Fruit fly (Drosophila melanogaster): Measurements from ENCODE around the gene CG11498.
A peak's percentile ranks its signal among the peaks of the same experiment; 100 is the strongest.

Gene CG11498

DNA sequence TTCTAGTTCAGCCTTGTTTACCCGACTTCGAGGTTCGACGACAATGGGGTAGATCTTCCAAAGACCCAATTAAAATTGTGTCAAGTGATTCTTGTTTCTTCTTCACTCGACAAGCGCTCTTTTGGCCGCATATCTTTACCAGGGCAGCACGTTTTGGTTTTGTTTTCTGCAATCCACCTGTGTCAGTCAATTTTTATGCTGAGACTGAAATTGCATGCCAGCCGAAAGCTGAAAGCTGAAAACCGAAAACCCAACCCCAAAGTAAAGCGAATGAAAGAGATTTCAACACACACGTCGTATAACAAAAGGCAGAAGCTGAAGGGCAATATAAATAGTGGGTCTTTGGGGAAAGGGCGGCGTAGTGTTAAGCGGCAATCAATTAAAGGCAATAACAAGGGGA, 29.1 kb upstream of the CG11498 start:
- TF ChIP-seq Clk (GFP tag; optimal IDR thresholded peaks at IDR 0.05) (no peak), tj (GFP tag; optimal IDR thresholded peaks at IDR 0.05) (peak; percentile 99)

DNA sequence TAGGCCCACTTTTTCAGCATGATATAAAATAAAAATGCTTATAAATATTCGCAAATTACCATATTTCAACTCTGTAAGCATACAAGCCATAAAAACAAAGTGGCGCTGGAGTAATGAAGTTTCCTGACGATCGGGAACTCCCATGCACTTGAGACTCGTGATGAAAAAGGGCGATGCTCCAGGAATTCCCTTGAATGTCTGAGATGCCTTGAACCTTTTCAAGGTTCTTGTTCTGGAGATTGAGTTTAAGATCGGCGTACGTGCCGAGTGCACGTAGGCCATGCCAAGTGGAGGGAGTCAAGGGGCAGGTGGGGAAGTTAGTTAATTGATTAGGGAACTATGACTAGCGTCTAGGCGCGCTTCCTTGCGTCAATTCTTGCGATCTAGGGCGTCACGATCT, 23.6 kb upstream of the CG11498 start:
- TF ChIP-seq CG1620 (GFP tag; optimal IDR thresholded peaks at IDR 0.05) (no peak), pad (GFP tag; optimal IDR thresholded peaks at IDR 0.05) (no peak), kay (GFP tag; ENCODE audit: borderline replicate concordance) (no peak), cnc (optimal IDR thresholded peaks at IDR 0.05) (no peak), CG7045 (GFP tag; optimal IDR thresholded peaks at IDR 0.05) (no peak), tj (GFP tag; optimal IDR thresholded peaks at IDR 0.05) (no peak), CG7101 (tag; optimal IDR thresholded peaks at IDR 0.05) (no peak), CG11617 (GFP tag; optimal IDR thresholded peaks at IDR 0.05) (no peak), Hr96 (GFP tag; optimal IDR thresholded peaks at IDR 0.05) (no peak), toe (GFP tag; optimal IDR thresholded peaks at IDR 0.05) (no peak)

DNA sequence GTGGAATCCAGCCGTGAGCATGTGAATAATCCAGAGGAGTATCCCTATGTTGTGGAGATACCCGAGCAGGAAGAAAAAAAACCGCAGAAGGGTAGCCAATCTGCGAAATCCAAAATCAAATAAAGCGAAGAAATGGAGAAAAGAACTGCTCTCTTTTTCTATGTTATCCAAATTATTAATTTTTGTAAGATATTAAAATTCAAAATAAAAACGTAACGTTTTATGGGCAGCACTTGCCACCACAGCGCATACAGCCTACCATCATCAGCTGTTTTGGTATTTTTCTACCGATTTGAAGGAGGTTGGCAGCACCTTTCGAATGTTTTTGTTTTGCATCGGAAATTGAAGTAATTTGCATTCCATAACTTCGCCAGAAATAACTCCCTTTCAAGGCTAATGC, 19.7 kb upstream of the CG11498 start, which contains the start of gene Bet5:
Gene Bet5 (plus strand): TSS at position 299 of the 400 bp plus-strand sequence.
- TF ChIP-seq CG7045 (GFP tag; optimal IDR thresholded peaks at IDR 0.05) = no peak
- no peak for TF ChIP-seq CG14711 (tag; optimal IDR thresholded peaks at IDR 0.05)
- no peak for TF ChIP-seq Hr96 (GFP tag; optimal IDR thresholded peaks at IDR 0.05)
- no peak for TF ChIP-seq ovo (GFP tag; optimal IDR thresholded peaks at IDR 0.05)

DNA sequence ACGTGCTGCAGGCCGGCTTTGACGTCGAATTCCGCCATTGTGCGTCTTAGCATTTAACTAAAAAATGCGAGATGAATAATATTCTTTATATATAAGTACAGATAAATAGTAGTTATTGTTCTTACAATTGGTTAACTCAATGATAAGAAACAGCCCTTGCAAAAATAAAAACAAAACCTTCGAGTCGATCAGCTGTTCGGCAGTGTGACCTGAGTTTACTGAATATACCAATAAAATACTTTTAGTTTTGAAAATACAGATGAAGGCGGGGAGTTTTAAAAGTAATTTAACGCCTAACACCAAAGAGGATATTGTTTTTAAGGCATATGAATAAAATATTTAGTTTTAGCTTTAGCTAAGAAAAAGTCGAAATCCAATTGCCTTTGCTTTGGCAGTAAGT, 17.2 kb upstream of the CG11498 start, which contains the start of the genes CG1983 and CG15530:
Gene CG1983 (minus strand): TSS at position 207 of the 400 bp plus-strand sequence.
Gene CG15530 (plus strand): TSS at position 384 of the 400 bp plus-strand sequence.
- TF ChIP-seq CG12768 (GFP tag; optimal IDR thresholded peaks at IDR 0.05) = no peak
- TF ChIP-seq Hr96 (GFP tag; optimal IDR thresholded peaks at IDR 0.05) = no peak
- no peak for TF ChIP-seq pad (GFP tag; optimal IDR thresholded peaks at IDR 0.05)
- TF ChIP-seq kay (GFP tag; ENCODE audit: borderline replicate concordance) = peak; percentile 82
- no peak for TF ChIP-seq Mnt (GFP tag; optimal IDR thresholded peaks at IDR 0.05)

DNA sequence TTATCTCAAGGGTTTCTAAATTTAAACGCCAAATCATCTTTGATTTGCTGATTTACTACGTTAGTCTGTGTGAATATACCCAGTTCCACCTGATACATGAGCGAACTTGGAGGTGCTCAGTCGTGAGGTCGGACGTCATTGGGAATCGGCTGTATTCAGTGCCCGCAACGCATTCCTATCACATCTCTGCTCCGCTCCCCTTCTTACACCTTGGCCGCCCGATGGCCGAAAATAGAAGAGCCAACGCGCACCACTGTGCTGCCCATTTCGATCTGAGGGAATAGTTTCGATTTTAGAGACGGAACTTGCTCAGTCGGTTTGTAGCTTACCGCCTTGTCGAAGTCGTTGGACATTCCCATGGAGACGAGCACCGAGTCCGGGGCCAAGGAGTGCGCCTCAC, 16.0 kb upstream of the CG11498 start:
- TF ChIP-seq CG11617 (GFP tag; optimal IDR thresholded peaks at IDR 0.05) (no peak), ovo (GFP tag; optimal IDR thresholded peaks at IDR 0.05) (no peak), CG12768 (GFP tag; optimal IDR thresholded peaks at IDR 0.05) (no peak)

DNA sequence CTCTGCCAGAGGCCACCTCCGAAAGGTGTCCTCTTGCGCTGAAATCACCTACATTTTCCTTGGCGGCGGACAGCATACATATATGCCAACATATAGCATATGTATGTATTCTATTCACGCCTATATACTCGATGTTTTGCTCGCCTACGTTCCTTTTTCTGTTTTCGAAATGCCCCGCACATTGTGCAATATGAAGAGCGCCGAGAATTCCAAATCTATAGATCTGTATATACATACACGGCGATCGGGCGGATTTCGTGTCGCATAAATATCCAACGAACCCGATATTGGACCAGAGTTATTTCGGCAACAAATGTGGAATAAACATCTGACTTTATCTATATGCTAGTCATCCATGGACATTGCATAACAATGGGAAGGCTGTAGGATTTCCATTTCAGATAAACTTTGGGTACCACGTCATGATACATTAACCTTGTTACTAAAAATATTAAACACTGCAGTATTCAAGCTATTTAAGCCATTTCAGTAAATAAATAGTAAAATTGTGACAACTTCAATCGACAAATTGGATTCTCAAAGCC, 14.8 kb upstream of the CG11498 start:
- no peak for TF ChIP-seq cnc (optimal IDR thresholded peaks at IDR 0.05)
- no peak for TF ChIP-seq CG14711 (tag; optimal IDR thresholded peaks at IDR 0.05)
- TF ChIP-seq CG7045 (GFP tag; optimal IDR thresholded peaks at IDR 0.05) = no peak
- TF ChIP-seq Clk (GFP tag; optimal IDR thresholded peaks at IDR 0.05) = no peak
- TF ChIP-seq CG33017 (tag; optimal IDR thresholded peaks at IDR 0.05) = no peak
- no peak for TF ChIP-seq CG12768 (GFP tag; optimal IDR thresholded peaks at IDR 0.05)
- TF ChIP-seq toe (GFP tag; optimal IDR thresholded peaks at IDR 0.05) = no peak
- TF ChIP-seq CG5204 (GFP tag; optimal IDR thresholded peaks at IDR 0.05) = no peak
- no peak for TF ChIP-seq bab1 (GFP tag; optimal IDR thresholded peaks at IDR 0.05)
- TF ChIP-seq kay (GFP tag; ENCODE audit: borderline replicate concordance) = no peak
- no peak for TF ChIP-seq tj (GFP tag; optimal IDR thresholded peaks at IDR 0.05)
- no peak for TF ChIP-seq CG11617 (GFP tag; optimal IDR thresholded peaks at IDR 0.05)
- TF ChIP-seq CG7101 (tag; optimal IDR thresholded peaks at IDR 0.05) = no peak
- TF ChIP-seq ovo (GFP tag; optimal IDR thresholded peaks at IDR 0.05) = no peak
- TF ChIP-seq Hr96 (GFP tag; optimal IDR thresholded peaks at IDR 0.05) = no peak
- no peak for TF ChIP-seq Crg-1 (GFP tag; optimal IDR thresholded peaks at IDR 0.05)
- no peak for TF ChIP-seq cic (GFP tag; optimal IDR thresholded peaks at IDR 0.05)
- TF ChIP-seq CG1620 (GFP tag; optimal IDR thresholded peaks at IDR 0.05) = no peak

DNA sequence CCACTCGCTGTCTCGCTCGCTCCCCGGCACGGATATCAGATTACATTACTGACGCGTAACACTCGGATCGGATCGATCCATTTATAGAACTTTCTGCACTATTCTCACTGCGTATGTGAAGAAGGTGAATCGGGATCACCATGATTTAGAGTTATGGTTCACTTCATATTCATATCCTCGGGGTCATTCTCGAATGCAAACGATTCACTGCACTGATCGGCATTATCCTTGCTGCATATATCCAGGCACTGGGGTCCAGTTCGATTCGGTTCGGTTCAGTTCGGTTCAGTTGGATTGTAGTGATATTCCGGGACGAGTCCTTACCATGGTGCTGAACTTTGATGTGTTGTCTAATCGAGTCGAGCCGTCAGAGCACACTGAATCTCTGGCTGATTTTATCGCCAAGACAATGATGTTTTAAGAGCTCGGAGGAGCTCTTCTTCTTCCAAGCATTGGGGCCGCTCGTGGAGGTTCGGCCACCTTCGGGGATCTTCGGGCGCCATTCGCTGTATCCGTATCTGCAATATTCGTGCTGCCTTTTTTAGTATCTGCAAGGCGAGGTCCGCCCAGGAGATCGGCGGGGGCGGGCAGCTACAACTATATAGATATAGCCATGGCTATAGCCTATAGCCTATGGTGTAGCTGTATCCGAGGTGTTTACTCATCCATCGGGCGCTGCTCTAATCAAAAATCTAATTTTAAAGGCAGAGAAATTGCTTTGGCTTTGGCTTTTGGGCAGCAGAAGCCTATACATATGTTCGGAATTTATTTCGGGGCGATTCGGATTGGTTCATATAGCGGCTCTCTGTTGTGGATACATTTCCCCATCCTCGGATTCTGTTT, 14.1 kb upstream of the CG11498 start, which contains the start of gene Mlc2:
Gene Mlc2 (minus strand): TSS at position 392 of the 843 bp plus-strand sequence.
- TF ChIP-seq pad (GFP tag; optimal IDR thresholded peaks at IDR 0.05) (peak; percentile 42), ovo (GFP tag; optimal IDR thresholded peaks at IDR 0.05) (no peak)

All from whole organism, adult.